Fruit fly (Drosophila melanogaster): ENCODE data around the gene Mesh1.

Gene Mesh1

dm6 chr3R:29207996-29208395 is 5.7 kb upstream of the Mesh1 start (continued):
- TF ChIP-seq CG4820 (GFP tag; optimal IDR thresholded peaks at IDR 0.05) (peak; percentile 47), Hr78 (GFP tag; optimal IDR thresholded peaks at IDR 0.05) (peak in 1 of 2 experiments; percentile 36), wdn (GFP tag; IDR thresholded peaks at IDR 0.05) (0 out of 2 replicates have a peak, but pooled peaks have one; percentile 22), CG14667 (GFP tag; IDR thresholded peaks at IDR 0.05) (peak; percentile 37), az2 (GFP tag; optimal IDR thresholded peaks at IDR 0.05) (peak; percentile 54), sima (GFP tag; optimal IDR thresholded peaks at IDR 0.05) (no peak), fru (optimal IDR thresholded peaks at IDR 0.05) (no peak), CG10209 (GFP tag; optimal IDR thresholded peaks at IDR 0.05) (peak; percentile 70), CG15696 (tag; optimal IDR thresholded peaks at IDR 0.05) (no peak), Hmr (GFP tag; optimal IDR thresholded peaks at IDR 0.05) (peak; percentile 42), pb (GFP tag; optimal IDR thresholded peaks at IDR 0.05) (no peak), Xrp1 (GFP tag; IDR thresholded peaks at IDR 0.05) (peak; percentile 75), wor (GFP tag; IDR thresholded peaks at IDR 0.05) (0 out of 2 replicates have a peak, but pooled peaks have one; percentile 21), CG2202 (tag; optimal IDR thresholded peaks at IDR 0.05) (peak; percentile 59), CG11085 (GFP tag; IDR thresholded peaks at IDR 0.05) (no peak), CG5245 (GFP tag; optimal IDR thresholded peaks at IDR 0.05) (peak; percentile 39), nerfin-2 (GFP tag; IDR thresholded peaks at IDR 0.05; ENCODE audit: partially characterized antibody) (no peak), D19A (tag; optimal IDR thresholded peaks at IDR 0.05) (peak; percentile 69), CG11695 (GFP tag; IDR thresholded peaks at IDR 0.05) (peak; percentile 72), Lpt (GFP tag; optimal IDR thresholded peaks at IDR 0.05) (no peak), CG11398 (GFP tag; optimal IDR thresholded peaks at IDR 0.05) (no peak), Gsc (GFP tag; IDR thresholded peaks at IDR 0.05) (no peak), h (optimal IDR thresholded peaks at IDR 0.05) (no peak), CG4328 (GFP tag; optimal IDR thresholded peaks at IDR 0.05) (no peak), so (GFP tag; IDR thresholded peaks at IDR 0.05) (peak; percentile 57; the same call in 1 of the 3 replicates), CG9932 (GFP tag; IDR thresholded peaks at IDR 0.05) (no peak), CG2678 (tag; optimal IDR thresholded peaks at IDR 0.05) (peak; percentile 79), cas (GFP tag; IDR thresholded peaks at IDR 0.05) (no peak), CG12299 (tag; optimal IDR thresholded peaks at IDR 0.05) (peak; percentile 25), hbn (GFP tag; IDR thresholded peaks at IDR 0.05; ENCODE audit: partially characterized antibody) (no peak), CG12236 (GFP tag; optimal IDR thresholded peaks at IDR 0.05) (no peak), CG9817 (tag; optimal IDR thresholded peaks at IDR 0.05) (peak; percentile 24), bsh (GFP tag; optimal IDR thresholded peaks at IDR 0.05) (peak; percentile 71 to 88), zfh2 (GFP tag; optimal IDR thresholded peaks at IDR 0.05) (peak; percentile 0), CG31441 (GFP tag; IDR thresholded peaks at IDR 0.05) (peak; percentile 75), E2f1 (GFP tag; IDR thresholded peaks at IDR 0.05) (0 out of 2 replicates have a peak, but pooled peaks have one; percentile 42), Kr (GFP tag; optimal IDR thresholded peaks at IDR 0.05) (no peak), Jarid2 (GFP tag; optimal IDR thresholded peaks at IDR 0.05) (no peak), CG13894 (tag; optimal IDR thresholded peaks at IDR 0.05) (no peak), CG2712 (tag; optimal IDR thresholded peaks at IDR 0.05) (peak; percentile 82), kni (GFP tag; optimal IDR thresholded peaks at IDR 0.05) (no peak), Pdp1 (GFP tag; optimal IDR thresholded peaks at IDR 0.05) (peak; percentile 11 to 42), D (optimal IDR thresholded peaks at IDR 0.05) (no peak), D (GFP tag; optimal IDR thresholded peaks at IDR 0.05) (peak; percentile 73), corto (GFP tag; optimal IDR thresholded peaks at IDR 0.05) (peak; percentile 22), chm (GFP tag; IDR thresholded peaks at IDR 0.05) (peak; percentile 79), schlank (tag; optimal IDR thresholded peaks at IDR 0.05) (no peak), gce (GFP tag; IDR thresholded peaks at IDR 0.05) (peak; percentile 58; the same call in 1 of the 3 replicates), CG12659 (GFP tag; optimal IDR thresholded peaks at IDR 0.05) (peak; percentile 68), HHEX (GFP tag; optimal IDR thresholded peaks at IDR 0.05) (peak; percentile 69), slp2 (GFP tag; optimal IDR thresholded peaks at IDR 0.05) (peak; percentile 26), emc (GFP tag; optimal IDR thresholded peaks at IDR 0.05) (no peak)
